Worm (Caenorhabditis elegans) whole organism, midembryonic: ENCODE results near the gene scp-1.

Source experiments
- klf-2 ChIP-seq: fragments of 200-800 bp; sonication (Bioruptor generic); conservative IDR thresholded peaks from 2 replicates; pipeline ENCODE4 v1.3.6; 2022; ENCODE audit warnings: missing genetic modification reagents, missing genetic modification characterization, missing compliant biosample characterization
- med-1 ChIP-seq: sonication (generic microtip); optimal IDR thresholded peaks from 2 replicates; lab custom pipeline; 2017; ENCODE audit warnings: missing genetic modification characterization, mild to moderate bottlenecking, missing compliant biosample characterization, antibody characterized with exemption, missing genetic modification reagents; ENCODE audit not compliant: insufficient read depth
- ztf-23 ChIP-seq: fragments of 200-800 bp; sonication (Bioruptor generic); IDR thresholded peaks from 2 replicates; pipeline ENCODE4 v1.3.6; 2022; ENCODE audit warnings: missing genetic modification reagents, missing genetic modification characterization, missing compliant biosample characterization

DNA sequence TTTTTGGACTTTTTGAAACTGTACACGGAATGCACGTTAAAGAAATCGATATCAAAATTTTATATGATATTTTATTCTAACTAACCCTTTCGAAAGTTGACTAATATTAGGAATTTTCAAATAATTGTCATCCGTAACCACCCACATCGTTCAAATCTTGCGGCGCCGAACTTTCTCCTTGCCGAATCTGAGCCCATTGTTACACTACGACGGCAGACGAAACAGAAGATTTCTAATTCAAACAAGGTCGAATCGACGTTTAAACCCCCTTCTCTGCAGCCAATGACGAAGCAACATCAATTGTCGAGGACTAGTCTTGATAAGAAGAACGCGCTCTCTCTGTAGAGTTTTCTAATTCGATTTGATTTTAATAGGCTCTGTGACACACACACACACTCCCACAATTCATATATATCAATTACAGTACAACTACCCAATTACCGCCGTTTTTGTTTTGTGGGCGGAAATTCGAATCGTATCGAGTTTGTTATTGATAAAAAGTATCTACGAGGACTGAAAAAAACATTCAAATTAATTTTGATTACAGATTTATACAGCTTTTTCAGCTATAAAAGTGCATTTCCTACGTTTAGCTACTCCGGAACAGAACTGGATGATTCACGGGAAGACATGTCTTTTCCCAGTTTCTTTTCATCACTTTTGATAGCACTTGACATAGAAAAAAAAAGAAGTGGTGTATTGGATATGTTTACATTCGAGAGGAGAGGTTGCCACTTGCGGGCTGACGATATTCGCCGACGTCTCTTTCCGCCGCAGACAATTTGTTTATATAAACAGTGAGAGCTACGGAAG is 49.2 kb upstream of the scp-1 start:
- TF ChIP-seq ztf-23 (GFP tag; lab: Robert Waterston, UW) (no peak), klf-2 (GFP tag; lab: Robert Waterston, UW) (no peak), med-1 (GFP tag; lab: Kevin White, UChicago) (no peak)
